Fruit fly (Drosophila melanogaster) whole organism, pupa: ENCODE data around the gene CG16888.

Experiments used
- CG10348 ChIP-seq: fragments of 200-800 bp; sonication (Bioruptor generic); IDR thresholded peaks from 2 replicates; pipeline ENCODE4 v1.3.6; 2022; ENCODE audit warnings: missing biosample characterization, missing genetic modification characterization
- CG13204 ChIP-seq: fragments of 200-800 bp; sonication (Bioruptor generic); optimal IDR thresholded peaks from 2 replicates; lab custom pipeline; 2018; ENCODE audit warnings: missing biosample characterization, mild to moderate bottlenecking, missing genetic modification characterization, moderate library complexity
- CG17806 ChIP-seq: fragments of 200-800 bp; sonication (Bioruptor generic); optimal IDR thresholded peaks from 2 replicates; lab custom pipeline; 2018; ENCODE audit warnings: missing biosample characterization, mild to moderate bottlenecking, missing genetic modification characterization, moderate library complexity
- EcR ChIP-seq: fragments of 200-800 bp; sonication (Bioruptor generic); optimal IDR thresholded peaks from 3 replicates; lab custom pipeline; 2019; ENCODE audit warnings: missing biosample characterization, missing genetic modification characterization, mild to moderate bottlenecking, moderate library complexity, missing genetic modification reagents
- Pif1B ChIP-seq: fragments of 200-800 bp; sonication (Bioruptor generic); optimal IDR thresholded peaks from 3 replicates; lab custom pipeline; 2016; ENCODE audit warnings: missing biosample characterization, missing genetic modification characterization
- gl ChIP-seq: fragments of 200-800 bp; sonication (Bioruptor generic); optimal IDR thresholded peaks from 2 replicates; lab custom pipeline; 2018; ENCODE audit warnings: missing biosample characterization, mild to moderate bottlenecking, missing genetic modification characterization
- rn ChIP-seq: fragments of 200-800 bp; sonication (Bioruptor generic); IDR thresholded peaks from 2 replicates; pipeline ENCODE4 v1.3.6; 2022; ENCODE audit warnings: missing biosample characterization, missing genetic modification characterization

DNA sequence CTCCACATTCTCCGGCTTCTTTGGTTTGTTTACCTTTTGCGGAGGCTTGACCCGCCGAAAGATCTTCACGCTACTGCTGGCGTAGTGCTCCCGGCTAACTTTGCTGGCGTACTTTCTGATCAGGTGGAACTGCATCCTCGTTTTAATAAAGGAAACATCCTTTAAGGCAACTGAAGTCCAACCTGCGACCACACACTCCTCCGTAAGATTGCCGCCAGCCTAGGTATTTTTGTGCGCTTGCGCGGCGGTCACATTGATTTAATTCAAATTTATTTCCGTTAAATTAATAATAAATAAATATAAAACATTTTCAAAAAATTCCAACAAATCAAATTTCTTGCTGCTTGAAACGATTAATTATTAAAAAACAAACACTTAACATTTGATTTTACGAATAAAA is 14.5 kb upstream of the CG16888 start, which contains the start of gene PolG1:
- no peak for TF ChIP-seq EcR
- TF ChIP-seq CG10348 (GFP tag; lab: Robert Waterston, UW), result no peak
- no peak for TF ChIP-seq gl
- no peak for TF ChIP-seq CG13204 (GFP tag; lab: Kevin White, UChicago)
- TF ChIP-seq rn (GFP tag; lab: Robert Waterston, UW), result no peak
- TF ChIP-seq Pif1B (GFP tag; lab: Kevin White, UChicago), result no peak
- TF ChIP-seq CG17806 (tag; lab: Kevin White, UChicago), result no peak
